Worm (Caenorhabditis elegans): ENCODE results near the gene pcp-5.

- TF ChIP-seq W03F9.2 (tag; optimal IDR thresholded peaks at IDR 0.05), result no peak
- TF ChIP-seq him-1 (tag; optimal IDR thresholded peaks at IDR 0.05), result no peak
Observed at ce11 chrIII:7937548-7937947, 30.1 kb upstream of the pcp-5 start, which contains the start of gene C29E4.10.
